Worm (Caenorhabditis elegans) whole organism, L4/young adult: ENCODE measurements around the gene F55G1.6.

Experiments used
- W03F9.2 ChIP-seq: fragments of 150-350 bp; optimal IDR thresholded peaks from 2 replicates; lab custom pipeline; 2014; ENCODE audit warnings: missing biosample characterization, missing genetic modification characterization
- dao-5 ChIP-seq: sonication (generic microtip); optimal IDR thresholded peaks from 2 replicates; lab custom pipeline; 2016; ENCODE audit warnings: missing genotype, missing genetic modification characterization, moderate library complexity, missing compliant biosample characterization
- him-1 ChIP-seq: sonication (generic microtip); optimal IDR thresholded peaks from 2 replicates; lab custom pipeline; 2016; ENCODE audit warnings: missing genotype, missing genetic modification reagents, missing genetic modification characterization, missing compliant biosample characterization

ce11 chrIV:7469782-7470413 is 3.4 kb upstream of the F55G1.6 start, which contains the start of gene F55G1.7:
- TF ChIP-seq dao-5 (tag; lab: Kevin White, UChicago), result no peak
- no peak for TF ChIP-seq W03F9.2 (tag; lab: Kevin White, UChicago)
- no peak for TF ChIP-seq him-1 (tag; lab: Kevin White, UChicago)
